Worm (Caenorhabditis elegans): ENCODE measurements around the gene gst-23.

DNA sequence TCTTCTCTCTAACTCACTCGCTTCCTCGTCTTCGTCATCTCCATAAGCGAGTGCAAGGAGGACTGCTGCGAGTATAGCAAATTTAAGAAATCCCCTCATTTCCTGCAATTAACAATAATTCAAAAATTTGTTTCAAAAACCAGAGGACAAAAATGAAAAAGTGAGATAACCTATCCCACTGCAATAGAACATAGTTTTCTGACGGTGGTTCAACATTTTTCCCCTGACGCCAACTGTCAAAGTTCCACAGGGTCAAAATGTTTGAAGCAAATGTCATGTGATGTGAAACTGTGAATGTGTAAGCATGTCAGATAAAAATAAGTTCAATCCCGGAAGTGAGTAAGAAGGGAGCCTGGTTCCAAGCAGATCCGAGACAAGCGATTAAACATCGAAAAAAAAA is 26.3 kb downstream of the gst-23 start, which contains the start of gene T28A11.19:
- TF ChIP-seq flt-1 (GFP tag; IDR thresholded peaks at IDR 0.05): no peak
- no peak for TF ChIP-seq tab-1 (GFP tag; IDR thresholded peaks at IDR 0.05)
- TF ChIP-seq klf-2 (GFP tag; conservative IDR thresholded peaks at IDR 0.05): no peak
- TF ChIP-seq T22C8.4 (GFP tag; IDR thresholded peaks at IDR 0.05): no peak
- no peak for TF ChIP-seq med-1 (GFP tag; optimal IDR thresholded peaks at IDR 0.05; ENCODE audit: insufficient read depth)
- no peak for TF ChIP-seq ztf-29 (GFP tag; IDR thresholded peaks at IDR 0.05)

Measured in whole organism, midembryonic.